Fruit fly (Drosophila melanogaster) whole organism, embryonic: ENCODE results near the gene CG31549.

Source experiments
- Abd-B ChIP-seq: fragments of 200-800 bp; sonication (Bioruptor generic); optimal IDR thresholded peaks from 2 replicates; lab custom pipeline; 2018; ENCODE audit warnings: missing biosample characterization, mild to moderate bottlenecking, missing genetic modification characterization, moderate library complexity
- B-H2 ChIP-seq: fragments of 200-800 bp; sonication (Bioruptor generic); optimal IDR thresholded peaks from 2 replicates; lab custom pipeline; 2018; ENCODE audit warnings: missing biosample characterization, mild to moderate bottlenecking, missing genetic modification characterization
- Blimp-1 ChIP-seq: fragments of 200-800 bp; sonication (Bioruptor generic); optimal IDR thresholded peaks from 3 replicates; lab custom pipeline; 2018; ENCODE audit warnings: missing biosample characterization, missing genetic modification characterization, mild to moderate bottlenecking, moderate library complexity, missing genetic modification reagents
- CG11398 ChIP-seq: fragments of 200-800 bp; sonication (Bioruptor generic); optimal IDR thresholded peaks from 2 replicates; lab custom pipeline; 2016; ENCODE audit warnings: missing biosample characterization, missing genetic modification characterization
- CG12155 ChIP-seq: fragments of 200-800 bp; sonication (Bioruptor generic); optimal IDR thresholded peaks from 3 replicates; lab custom pipeline; 2016; ENCODE audit warnings: missing biosample characterization, missing genetic modification characterization
- CG13424 ChIP-seq: fragments of 200-800 bp; sonication (Bioruptor generic); optimal IDR thresholded peaks from 2 replicates; lab custom pipeline; 2019; ENCODE audit warnings: missing biosample characterization, mild to moderate bottlenecking, missing genetic modification characterization, moderate library complexity
- CG16815 ChIP-seq: fragments of 200-800 bp; sonication (Bioruptor generic); optimal IDR thresholded peaks from 3 replicates; lab custom pipeline; 2017; ENCODE audit warnings: missing biosample characterization, mild to moderate bottlenecking, missing genetic modification characterization
- CG16863 ChIP-seq: fragments of 200-800 bp; sonication (Bioruptor generic); optimal IDR thresholded peaks from 3 replicates; lab custom pipeline; 2016; ENCODE audit warnings: missing biosample characterization, missing genetic modification characterization
- CG1832 ChIP-seq: fragments of 200-800 bp; sonication (Bioruptor generic); optimal IDR thresholded peaks from 2 replicates; lab custom pipeline; 2017; ENCODE audit warnings: missing biosample characterization, mild to moderate bottlenecking, missing genetic modification characterization, inconsistent platforms
- CG18619 ChIP-seq: fragments of 200-800 bp; sonication (Bioruptor generic); optimal IDR thresholded peaks from 3 replicates; lab custom pipeline; 2017; ENCODE audit warnings: missing biosample characterization, mild to moderate bottlenecking, missing genetic modification characterization
- CG2678 ChIP-seq: fragments of 200-800 bp; sonication (Bioruptor generic); optimal IDR thresholded peaks from 3 replicates; lab custom pipeline; 2019; ENCODE audit warnings: missing biosample characterization, mild to moderate bottlenecking, missing genetic modification characterization, moderate library complexity
- CG3065 ChIP-seq: fragments of 200-800 bp; sonication (Bioruptor generic); optimal IDR thresholded peaks from 2 replicates; lab custom pipeline; 2016; ENCODE audit warnings: missing biosample characterization, missing genetic modification characterization
- CG31365 ChIP-seq: fragments of 200-800 bp; sonication (Bioruptor generic); optimal IDR thresholded peaks from 2 replicates; lab custom pipeline; 2018; ENCODE audit warnings: missing biosample characterization, mild to moderate bottlenecking, missing genetic modification characterization
- CG34422 ChIP-seq: fragments of 200-800 bp; sonication (Bioruptor generic); IDR thresholded peaks from 3 replicates; pipeline ENCODE4 v1.3.6; 2022; ENCODE audit warnings: missing biosample characterization, missing genetic modification characterization
- CG42726 ChIP-seq: fragments of 200-800 bp; sonication (Bioruptor generic); IDR thresholded peaks from 2 replicates; pipeline ENCODE4 v1.3.6; 2022; ENCODE audit warnings: missing biosample characterization, missing genetic modification characterization; ENCODE audit not compliant: partially characterized antibody
- CG4424 ChIP-seq: fragments of 200-800 bp; sonication (Bioruptor generic); optimal IDR thresholded peaks from 3 replicates; lab custom pipeline; 2016; ENCODE audit warnings: missing biosample characterization, missing genetic modification characterization
- CG4707 ChIP-seq: fragments of 200-800 bp; sonication (Bioruptor generic); optimal IDR thresholded peaks from 2 replicates; lab custom pipeline; 2018; ENCODE audit warnings: missing biosample characterization, mild to moderate bottlenecking, missing genetic modification characterization, moderate library complexity
- CG4820 ChIP-seq: fragments of 200-800 bp; sonication (Bioruptor generic); optimal IDR thresholded peaks from 3 replicates; lab custom pipeline; 2016; ENCODE audit warnings: missing biosample characterization, missing genetic modification characterization
- CG7963 ChIP-seq: fragments of 200-800 bp; sonication (Bioruptor generic); IDR thresholded peaks from 3 replicates; pipeline ENCODE4 v1.3.6; 2022; ENCODE audit warnings: missing biosample characterization, missing genetic modification characterization; ENCODE audit not compliant: partially characterized antibody
- CG9215 ChIP-seq: fragments of 200-800 bp; sonication (Bioruptor generic); IDR thresholded peaks from 2 replicates; pipeline ENCODE4 v1.3.6; 2022; ENCODE audit warnings: missing biosample characterization, missing genetic modification characterization
- CG9876 ChIP-seq: fragments of 200-800 bp; sonication (Bioruptor generic); optimal IDR thresholded peaks from 2 replicates; lab custom pipeline; 2016; ENCODE audit warnings: missing biosample characterization, missing genetic modification characterization
- Chrac-16 ChIP-seq: fragments of 200-800 bp; sonication (Bioruptor generic); optimal IDR thresholded peaks from 3 replicates; lab custom pipeline; 2016; ENCODE audit warnings: missing biosample characterization, missing genetic modification characterization
- CoRest ChIP-seq: fragments of 200-800 bp; sonication (Bioruptor generic); optimal IDR thresholded peaks from 3 replicates; lab custom pipeline; 2018; ENCODE audit warnings: missing biosample characterization, mild to moderate bottlenecking, missing genetic modification characterization, moderate library complexity
- CrebB ChIP-seq: fragments of 200-800 bp; sonication (Bioruptor generic); optimal IDR thresholded peaks from 3 replicates; lab custom pipeline; 2018; ENCODE audit warnings: missing biosample characterization, mild to moderate bottlenecking, missing genetic modification characterization
- D19B ChIP-seq: fragments of 200-800 bp; sonication (Bioruptor generic); optimal IDR thresholded peaks from 2 replicates; lab custom pipeline; 2017; ENCODE audit warnings: missing biosample characterization, mild to moderate bottlenecking, missing genetic modification characterization
- Doc3 ChIP-seq: fragments of 200-800 bp; sonication (Bioruptor generic); IDR thresholded peaks from 3 replicates; pipeline ENCODE4 v1.3.6; 2022; ENCODE audit warnings: missing biosample characterization, missing genetic modification characterization; ENCODE audit not compliant: partially characterized antibody
- HmgD ChIP-seq: fragments of 200-800 bp; sonication (Bioruptor generic); optimal IDR thresholded peaks from 3 replicates; lab custom pipeline; 2016; ENCODE audit warnings: missing biosample characterization, missing genetic modification characterization
- Hr51 ChIP-seq, 2 experiments: fragments of 200-800 bp; sonication (Bioruptor generic); optimal IDR thresholded peaks; 2 replicates in 1 of 2; 3 replicates in 1 of 2; lab custom pipeline; 2016 to 2018; ENCODE audit warnings: missing biosample characterization in 2 of 2, missing genetic modification characterization in 2 of 2, mild to moderate bottlenecking in 1 of 2, moderate library complexity in 1 of 2
- MTF-1 ChIP-seq: fragments of 200-800 bp; sonication (Bioruptor generic); optimal IDR thresholded peaks from 2 replicates; lab custom pipeline; 2018; ENCODE audit warnings: missing biosample characterization, mild to moderate bottlenecking, missing genetic modification characterization, borderline replicate concordance
- Nf-YA ChIP-seq: fragments of 200-800 bp; sonication (Bioruptor generic); IDR thresholded peaks from 2 replicates; pipeline ENCODE4 v1.3.6; 2022; ENCODE audit warnings: missing biosample characterization, missing genetic modification characterization
- Oaz ChIP-seq: fragments of 200-800 bp; sonication (Bioruptor generic); IDR thresholded peaks from 2 replicates; pipeline ENCODE4 v1.3.6; 2022; ENCODE audit warnings: missing biosample characterization, missing genetic modification characterization
- Rx ChIP-seq: fragments of 200-800 bp; sonication (Bioruptor generic); IDR thresholded peaks from 2 replicates; pipeline ENCODE4 v1.3.6; 2022; ENCODE audit warnings: missing biosample characterization, missing genetic modification characterization
- Six4 ChIP-seq: fragments of 200-800 bp; sonication (Bioruptor generic); optimal IDR thresholded peaks from 2 replicates; lab custom pipeline; 2016; ENCODE audit warnings: missing biosample characterization, missing genetic modification characterization
- Xrp1 ChIP-seq: fragments of 200-800 bp; sonication (Bioruptor generic); IDR thresholded peaks from 2 replicates; pipeline ENCODE4 v1.3.6; 2022; ENCODE audit warnings: missing biosample characterization, missing genetic modification characterization
- bsh ChIP-seq, 2 experiments: fragments of 200-800 bp; sonication (Bioruptor generic); optimal IDR thresholded peaks; 2 replicates each; lab custom pipeline; 2017 to 2018; ENCODE audit warnings: mild to moderate bottlenecking in 2 of 2, missing biosample characterization in 2 of 2, missing genetic modification characterization in 2 of 2, moderate library complexity in 1 of 2
- dm ChIP-seq: fragments of 200-800 bp; sonication (Bioruptor generic); optimal IDR thresholded peaks from 3 replicates; lab custom pipeline; 2016; ENCODE audit warnings: missing biosample characterization, missing genetic modification characterization
- dmrt11E ChIP-seq: fragments of 200-800 bp; sonication (Bioruptor generic); optimal IDR thresholded peaks from 3 replicates; lab custom pipeline; 2018; ENCODE audit warnings: missing biosample characterization, mild to moderate bottlenecking, missing genetic modification characterization, moderate library complexity
- emc ChIP-seq: fragments of 200-800 bp; sonication (Bioruptor generic); optimal IDR thresholded peaks from 2 replicates; lab custom pipeline; 2016; ENCODE audit warnings: missing biosample characterization, missing genetic modification characterization
- fd102C ChIP-seq: fragments of 200-800 bp; sonication (Bioruptor generic); optimal IDR thresholded peaks from 2 replicates; lab custom pipeline; 2018; ENCODE audit warnings: missing biosample characterization, mild to moderate bottlenecking, missing genetic modification characterization, moderate library complexity
- ftz-f1 ChIP-seq: fragments of 200-800 bp; sonication (Bioruptor generic); optimal IDR thresholded peaks from 2 replicates; lab custom pipeline; 2016; ENCODE audit warnings: missing biosample characterization, missing genetic modification characterization
- ham ChIP-seq: fragments of 200-800 bp; sonication (Bioruptor generic); IDR thresholded peaks from 2 replicates; pipeline ENCODE4 v1.3.6; 2022; ENCODE audit warnings: missing biosample characterization, missing genetic modification characterization
- luna ChIP-seq: fragments of 200-800 bp; sonication (Bioruptor generic); optimal IDR thresholded peaks from 2 replicates; lab custom pipeline; 2016; ENCODE audit warnings: missing biosample characterization, missing genetic modification characterization
- psq ChIP-seq: fragments of 200-800 bp; sonication (Bioruptor generic); optimal IDR thresholded peaks from 2 replicates; lab custom pipeline; 2017; ENCODE audit warnings: missing biosample characterization, missing genetic modification characterization
- pum ChIP-seq: fragments of 200-800 bp; sonication (Bioruptor generic); optimal IDR thresholded peaks from 2 replicates; lab custom pipeline; 2016; ENCODE audit warnings: missing biosample characterization, missing genetic modification characterization
- sens ChIP-seq: fragments of 200-800 bp; sonication (Bioruptor generic); peaks from one replicate; lab custom pipeline; 2016; ENCODE audit warnings: missing biosample characterization, missing genetic modification characterization
- vnd ChIP-seq: fragments of 200-800 bp; sonication (Bioruptor generic); IDR thresholded peaks from 3 replicates; pipeline ENCODE4 v1.3.6; 2022; ENCODE audit warnings: missing biosample characterization, missing genetic modification characterization; ENCODE audit not compliant: partially characterized antibody
- vvl ChIP-seq: fragments of 200-800 bp; sonication (Bioruptor generic); IDR thresholded peaks from 2 replicates; pipeline ENCODE4 v1.3.6; 2022; ENCODE audit warnings: missing biosample characterization, missing genetic modification characterization
- zen ChIP-seq: fragments of 200-800 bp; sonication (Bioruptor generic); optimal IDR thresholded peaks from 3 replicates; lab custom pipeline; 2018; ENCODE audit warnings: missing biosample characterization, mild to moderate bottlenecking, missing genetic modification characterization, moderate library complexity

CG31549 gene

dm6 chr3R:5648569-5649476 lies 16.8 kb downstream of the CG31549 start, which contains the start of the genes MTA1-like and Sec23 (continued):
- no peak for TF ChIP-seq Nf-YA
- no peak for TF ChIP-seq ham (GFP tag; lab: Robert Waterston, UW)
- TF ChIP-seq CrebB (tag; lab: Kevin White, UChicago), result no peak
- TF ChIP-seq pum (GFP tag; lab: Kevin White, UChicago), result no peak
- peak; percentile 56 for TF ChIP-seq CG4424
- TF ChIP-seq zen (tag; lab: Kevin White, UChicago), result peak; percentile 58
- TF ChIP-seq Oaz, result no peak
- peak; percentile 28 to 40 for TF ChIP-seq Hr51 (GFP tag; optimal IDR thresholded peaks at IDR 0.05; lab: Kevin White, UChicago)
- TF ChIP-seq CG2678 (tag; lab: Kevin White, UChicago), result peak; percentile 65
- no peak for TF ChIP-seq bsh (GFP tag; optimal IDR thresholded peaks at IDR 0.05; lab: Kevin White, UChicago)
- TF ChIP-seq Abd-B (GFP tag; lab: Kevin White, UChicago), result peak; percentile 71
- TF ChIP-seq CG31365 (tag; lab: Kevin White, UChicago), result no peak
- TF ChIP-seq emc, result no peak
- TF ChIP-seq Rx, result no peak
- TF ChIP-seq CoRest (tag; lab: Kevin White, UChicago), result peak; percentile 78
- TF ChIP-seq vvl, result peak; percentile 50; the same call in 1 of the 2 replicates
- peak; percentile 18 for TF ChIP-seq D19B (GFP tag; lab: Kevin White, UChicago)
- TF ChIP-seq CG1832 (GFP tag; lab: Kevin White, UChicago), result no peak
- peak; percentile 68 for TF ChIP-seq CG13424 (tag; lab: Kevin White, UChicago)
- peak; percentile 95 for TF ChIP-seq vnd (GFP tag; lab: Robert Waterston, UW)
- peak; percentile 33 for TF ChIP-seq CG12155 (GFP tag; lab: Kevin White, UChicago)
- TF ChIP-seq sens (GFP tag; lab: Kevin White, UChicago), result peak; percentile 81
- TF ChIP-seq Six4, result no peak
- no peak for TF ChIP-seq CG16863 (GFP tag; lab: Kevin White, UChicago)
- TF ChIP-seq Xrp1, result no peak
- TF ChIP-seq CG4707 (GFP tag; lab: Kevin White, UChicago), result no peak
- TF ChIP-seq Doc3, result peak; percentile 94
- TF ChIP-seq CG42726 (GFP tag; lab: Robert Waterston, UW), result peak; percentile 75
- peak; percentile 34 for TF ChIP-seq CG4820 (GFP tag; lab: Kevin White, UChicago)
- TF ChIP-seq luna (GFP tag; lab: Kevin White, UChicago), result no peak
- peak; percentile 74; the same call in 2 of the 3 replicates for TF ChIP-seq CG7963 (GFP tag; lab: Robert Waterston, UW)
- no peak for TF ChIP-seq ftz-f1
- TF ChIP-seq CG3065 (GFP tag; lab: Kevin White, UChicago), result no peak
- 0 out of 3 replicates have a peak, but pooled peaks have one; percentile 52 for TF ChIP-seq CG34422 (GFP tag; lab: Robert Waterston, UW)
- peak; percentile 38 for TF ChIP-seq CG16815 (GFP tag; lab: Kevin White, UChicago)
- TF ChIP-seq dmrt11E (tag; lab: Kevin White, UChicago), result peak; percentile 66
- no peak for TF ChIP-seq B-H2 (GFP tag; lab: Kevin White, UChicago)
- no peak for TF ChIP-seq CG9876 (GFP tag; lab: Kevin White, UChicago)
- TF ChIP-seq Blimp-1 (GFP tag; lab: Kevin White, UChicago), result no peak
- peak; percentile 56 for TF ChIP-seq CG9215
- peak; percentile 57 for TF ChIP-seq CG18619
- TF ChIP-seq CG11398, result no peak
- TF ChIP-seq Chrac-16 (GFP tag; lab: Kevin White, UChicago), result peak; percentile 43
- peak; percentile 36 for TF ChIP-seq dm
- no peak for TF ChIP-seq fd102C
- TF ChIP-seq HmgD (GFP tag; lab: Kevin White, UChicago), result peak; percentile 14
- TF ChIP-seq psq, result no peak
- TF ChIP-seq MTF-1 (GFP tag; lab: Kevin White, UChicago), result no peak
